Worm (Caenorhabditis elegans) whole organism, late embryonic: Measurements from ENCODE around the gene F59B10.6.

ENCODE experiments used
- C08G9.2 ChIP-seq: sonication (generic microtip); optimal IDR thresholded peaks from 2 replicates; lab custom pipeline; 2016; ENCODE audit warnings: mild to moderate bottlenecking, missing genetic modification characterization, moderate library complexity, missing compliant biosample characterization
- C38D4.7 ChIP-seq: fragments of 200-800 bp; sonication (Bioruptor generic); optimal IDR thresholded peaks from 2 replicates; lab custom pipeline; 2018; ENCODE audit warnings: mild to moderate bottlenecking, missing genetic modification characterization, moderate library complexity, missing compliant biosample characterization
- K02D7.2 ChIP-seq: sonication (generic microtip); optimal IDR thresholded peaks from 2 replicates; lab custom pipeline; 2017; ENCODE audit warnings: mild to moderate bottlenecking, missing genetic modification characterization, missing compliant biosample characterization
- K09A11.1 ChIP-seq: sonication (generic microtip); optimal IDR thresholded peaks from 2 replicates; lab custom pipeline; 2017; ENCODE audit warnings: antibody characterized with exemption, mild to moderate bottlenecking, missing genetic modification characterization, missing compliant biosample characterization; ENCODE audit not compliant: insufficient read depth
- T23F11.4 ChIP-seq: fragments of 200-800 bp; sonication (Bioruptor generic); optimal IDR thresholded peaks from 2 replicates; lab custom pipeline; 2018; ENCODE audit warnings: mild to moderate bottlenecking, missing genetic modification characterization, missing compliant biosample characterization
- Y22D7AL.16 ChIP-seq: sonication (generic microtip); optimal IDR thresholded peaks from 2 replicates; lab custom pipeline; 2016; ENCODE audit warnings: missing genetic modification characterization, missing compliant biosample characterization
- ahr-1 ChIP-seq: sonication (generic microtip); optimal IDR thresholded peaks from 2 replicates; lab custom pipeline; 2016; ENCODE audit warnings: missing genetic modification characterization, missing compliant biosample characterization
- ama-1 ChIP-seq: fragments of 150-350 bp; optimal IDR thresholded peaks from 2 replicates; lab custom pipeline; 2014
- ceh-14 ChIP-seq: sonication (generic microtip); optimal IDR thresholded peaks from 2 replicates; lab custom pipeline; 2016; ENCODE audit warnings: missing genotype, missing genetic modification characterization, missing compliant biosample characterization
- ceh-18 ChIP-seq: sonication (generic microtip); optimal IDR thresholded peaks from 2 replicates; lab custom pipeline; 2016; ENCODE audit warnings: missing genetic modification characterization, missing compliant biosample characterization
- ceh-19 ChIP-seq: fragments of 200-800 bp; sonication (Bioruptor generic); optimal IDR thresholded peaks from 2 replicates; lab custom pipeline; 2018; ENCODE audit warnings: mild to moderate bottlenecking, missing genetic modification characterization, missing compliant biosample characterization
- ceh-2 ChIP-seq: sonication (generic microtip); optimal IDR thresholded peaks from 2 replicates; lab custom pipeline; 2016; ENCODE audit warnings: missing genotype, missing genetic modification characterization, missing compliant biosample characterization
- ceh-30 ChIP-seq: fragments of 150-350 bp; optimal IDR thresholded peaks from 2 replicates; lab custom pipeline; 2014; ENCODE audit warnings: missing biosample characterization, missing genetic modification characterization
- ceh-31 ChIP-seq: sonication (generic microtip); optimal IDR thresholded peaks from 2 replicates; lab custom pipeline; 2016; ENCODE audit warnings: missing genetic modification characterization, missing compliant biosample characterization
- ceh-48 ChIP-seq: sonication (generic microtip); optimal IDR thresholded peaks from 2 replicates; lab custom pipeline; 2016; ENCODE audit warnings: missing genetic modification characterization, inconsistent platforms, missing compliant biosample characterization
- ceh-6 ChIP-seq: fragments of 200-800 bp; sonication (Bioruptor generic); optimal IDR thresholded peaks from 2 replicates; lab custom pipeline; 2018; ENCODE audit warnings: mild to moderate bottlenecking, missing genetic modification characterization, missing compliant biosample characterization
- ceh-9 ChIP-seq: sonication (generic microtip); optimal IDR thresholded peaks from 2 replicates; lab custom pipeline; 2016; ENCODE audit warnings: mild to moderate bottlenecking, missing genetic modification characterization, inconsistent platforms, missing compliant biosample characterization
- che-1 ChIP-seq: sonication (generic microtip); optimal IDR thresholded peaks from 2 replicates; lab custom pipeline; 2016; ENCODE audit warnings: mild to moderate bottlenecking, missing genetic modification characterization, missing compliant biosample characterization
- dmd-4 ChIP-seq: sonication (generic microtip); optimal IDR thresholded peaks from 2 replicates; lab custom pipeline; 2016; ENCODE audit warnings: borderline replicate concordance, missing genetic modification characterization, missing compliant biosample characterization
- dve-1 ChIP-seq: sonication (generic microtip); optimal IDR thresholded peaks from 2 replicates; lab custom pipeline; 2017; ENCODE audit warnings: antibody characterized with exemption, mild to moderate bottlenecking, missing genetic modification characterization, missing compliant biosample characterization
- elt-4 ChIP-seq: sonication (generic microtip); optimal IDR thresholded peaks from 2 replicates; lab custom pipeline; 2016; ENCODE audit warnings: missing genetic modification characterization, missing compliant biosample characterization
- ets-4 ChIP-seq: sonication (generic microtip); optimal IDR thresholded peaks from 2 replicates; lab custom pipeline; 2016; ENCODE audit warnings: missing genetic modification characterization, missing compliant biosample characterization
- eyg-1 ChIP-seq: sonication (generic microtip); optimal IDR thresholded peaks from 2 replicates; lab custom pipeline; 2016; ENCODE audit warnings: missing genotype, missing genetic modification characterization, missing compliant biosample characterization
- fax-1 ChIP-seq: sonication (generic microtip); optimal IDR thresholded peaks from 2 replicates; lab custom pipeline; 2016; ENCODE audit warnings: missing genotype, missing genetic modification characterization, missing compliant biosample characterization
- fkh-10 ChIP-seq: fragments of 150-350 bp; optimal IDR thresholded peaks from 2 replicates; lab custom pipeline; 2014; ENCODE audit warnings: missing biosample characterization, missing genetic modification reagents, missing genetic modification characterization
- fkh-6 ChIP-seq: sonication (generic microtip); optimal IDR thresholded peaks from 2 replicates; lab custom pipeline; 2016; ENCODE audit warnings: missing genetic modification characterization, missing compliant biosample characterization
- hlh-13 ChIP-seq: fragments of 200-800 bp; sonication (Bioruptor generic); optimal IDR thresholded peaks from 2 replicates; lab custom pipeline; 2018; ENCODE audit warnings: mild to moderate bottlenecking, missing genetic modification characterization, missing compliant biosample characterization
- hlh-8 ChIP-seq: sonication (generic microtip); optimal IDR thresholded peaks from 2 replicates; lab custom pipeline; 2016; ENCODE audit warnings: missing genotype, missing genetic modification characterization, missing compliant biosample characterization
- lim-6 ChIP-seq: sonication (generic microtip); optimal IDR thresholded peaks from 2 replicates; lab custom pipeline; 2016; ENCODE audit warnings: missing genetic modification characterization, missing compliant biosample characterization
- lin-11 ChIP-seq: fragments of 200-800 bp; sonication (Bioruptor generic); optimal IDR thresholded peaks from 2 replicates; lab custom pipeline; 2018; ENCODE audit warnings: mild to moderate bottlenecking, missing genetic modification characterization, missing compliant biosample characterization
- madf-2 ChIP-seq: sonication (generic microtip); optimal IDR thresholded peaks from 2 replicates; lab custom pipeline; 2017; ENCODE audit warnings: missing genetic modification characterization, missing compliant biosample characterization
- mec-3 ChIP-seq: sonication (generic microtip); optimal IDR thresholded peaks from 2 replicates; lab custom pipeline; 2016; ENCODE audit warnings: borderline replicate concordance, missing genetic modification characterization, missing compliant biosample characterization
- nfya-1 ChIP-seq: sonication (generic microtip); optimal IDR thresholded peaks from 2 replicates; lab custom pipeline; 2017; ENCODE audit warnings: missing genetic modification characterization, mild to moderate bottlenecking, missing compliant biosample characterization, antibody characterized with exemption, moderate library complexity
- nhr-11 ChIP-seq: fragments of 150-350 bp; optimal IDR thresholded peaks from 2 replicates; lab custom pipeline; 2014; ENCODE audit warnings: missing biosample characterization, missing genetic modification characterization
- nhr-232 ChIP-seq: sonication (generic microtip); optimal IDR thresholded peaks from 2 replicates; lab custom pipeline; 2016; ENCODE audit warnings: missing genetic modification characterization, missing compliant biosample characterization
- npax-4 ChIP-seq: sonication (generic microtip); optimal IDR thresholded peaks from 2 replicates; lab custom pipeline; 2016; ENCODE audit warnings: missing genetic modification characterization, missing compliant biosample characterization
- odd-2 ChIP-seq: sonication (generic microtip); optimal IDR thresholded peaks from 2 replicates; lab custom pipeline; 2017; ENCODE audit warnings: antibody characterized with exemption, mild to moderate bottlenecking, missing genetic modification characterization, missing compliant biosample characterization
- pag-3 ChIP-seq: sonication (generic microtip); optimal IDR thresholded peaks from 2 replicates; lab custom pipeline; 2016; ENCODE audit warnings: missing compliant biosample characterization, missing genetic modification characterization, borderline replicate concordance
- pat-9 ChIP-seq: fragments of 200-800 bp; sonication (Bioruptor generic); optimal IDR thresholded peaks from 2 replicates; lab custom pipeline; 2018; ENCODE audit warnings: mild to moderate bottlenecking, missing genetic modification characterization, moderate library complexity, missing compliant biosample characterization
- pax-1 ChIP-seq: fragments of 150-350 bp; optimal IDR thresholded peaks from 2 replicates; lab custom pipeline; 2014; ENCODE audit warnings: missing biosample characterization, missing genetic modification characterization
- pha-2 ChIP-seq: sonication (generic microtip); optimal IDR thresholded peaks from 2 replicates; lab custom pipeline; 2017; ENCODE audit warnings: mild to moderate bottlenecking, missing genetic modification characterization, missing compliant biosample characterization
- pqm-1 ChIP-seq: sonication (generic microtip); optimal IDR thresholded peaks from 2 replicates; lab custom pipeline; 2016; ENCODE audit warnings: missing genetic modification characterization, missing compliant biosample characterization
- ref-2 ChIP-seq: sonication (generic microtip); optimal IDR thresholded peaks from 2 replicates; lab custom pipeline; 2016; ENCODE audit warnings: missing genetic modification characterization, missing compliant biosample characterization
- rnt-1 ChIP-seq: sonication (generic microtip); optimal IDR thresholded peaks from 2 replicates; lab custom pipeline; 2016; ENCODE audit warnings: missing genetic modification characterization, missing compliant biosample characterization
- sdc-2 ChIP-seq: sonication (generic microtip); optimal IDR thresholded peaks from 2 replicates; lab custom pipeline; 2016; ENCODE audit warnings: missing genotype, missing genetic modification characterization, missing compliant biosample characterization
- sox-4 ChIP-seq: sonication (generic microtip); optimal IDR thresholded peaks from 2 replicates; lab custom pipeline; 2017; ENCODE audit warnings: mild to moderate bottlenecking, missing genetic modification characterization, inconsistent platforms, missing compliant biosample characterization
- tbx-2 ChIP-seq: sonication (generic microtip); optimal IDR thresholded peaks from 2 replicates; lab custom pipeline; 2016; ENCODE audit warnings: missing genetic modification characterization, missing compliant biosample characterization
- ttx-3 ChIP-seq: sonication (generic microtip); optimal IDR thresholded peaks from 2 replicates; lab custom pipeline; 2016; ENCODE audit warnings: missing genetic modification reagents, missing genetic modification characterization, missing compliant biosample characterization
- unc-3 ChIP-seq, 2 experiments: fragments of 200-800 bp in 1 of 2; sonication (Bioruptor generic) in 1 of 2; sonication (generic microtip) in 1 of 2; conservative IDR thresholded peaks in 1 of 2; optimal IDR thresholded peaks in 1 of 2; 2 replicates each; pipeline versions ENCODE4 v1.3.6 to Lab custom; 2016 to 2022; ENCODE audit warnings: missing compliant biosample characterization in 2 of 2, missing genetic modification characterization in 2 of 2, missing genetic modification reagents in 1 of 2
- unc-42 ChIP-seq: sonication (generic microtip); optimal IDR thresholded peaks from 2 replicates; lab custom pipeline; 2016; ENCODE audit warnings: missing genotype, missing genetic modification characterization, missing compliant biosample characterization
- unc-55 ChIP-seq: sonication (generic microtip); optimal IDR thresholded peaks from 2 replicates; lab custom pipeline; 2017; ENCODE audit warnings: missing biosample characterization, missing genetic modification reagents, missing genetic modification characterization
- zip-5 ChIP-seq: sonication (generic microtip); optimal IDR thresholded peaks from 2 replicates; lab custom pipeline; 2016; ENCODE audit warnings: missing genetic modification characterization, missing compliant biosample characterization
- ztf-16 ChIP-seq: sonication (generic microtip); optimal IDR thresholded peaks from 2 replicates; lab custom pipeline; 2017; ENCODE audit warnings: missing genetic modification characterization, missing compliant biosample characterization

Gene F59B10.6

DNA sequence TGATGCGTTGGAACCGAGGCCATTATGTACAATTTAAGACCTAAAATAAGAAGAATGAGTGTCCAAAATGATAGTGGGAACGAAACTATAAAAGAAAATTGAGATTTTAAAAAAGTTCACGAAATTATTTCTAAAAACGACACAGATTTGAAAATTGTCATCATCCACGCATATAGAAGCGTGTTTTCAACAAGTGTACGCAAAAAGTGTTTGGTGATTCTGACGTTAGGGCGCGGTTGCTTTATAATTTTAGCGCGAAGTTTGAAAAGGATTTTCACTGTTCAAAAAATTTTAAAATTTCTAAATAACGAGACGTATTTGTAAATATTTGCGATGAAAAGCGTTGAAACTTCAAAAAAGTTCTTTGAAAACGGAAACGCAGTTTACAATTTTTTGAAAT is 39.1 kb upstream of the F59B10.6 start, which contains the start of gene cdc-48.1:
cdc-48.1 (minus strand) TSS at position 40 of the 400 bp plus-strand sequence.
- TF ChIP-seq ceh-2 (tag; lab: Kevin White, UChicago) (peak; percentile 74), pat-9 (peak; percentile 92), pag-3 (tag; lab: Kevin White, UChicago) (peak; percentile 93), ceh-6 (GFP tag; lab: Kevin White, UChicago) (peak; percentile 68), C38D4.7 (GFP tag; lab: Kevin White, UChicago) (peak; percentile 46), C08G9.2 (tag; lab: Kevin White, UChicago) (peak; percentile 84), ceh-14 (tag; lab: Kevin White, UChicago) (peak; percentile 98), K02D7.2 (peak; percentile 79), che-1 (peak; percentile 51), tbx-2 (tag; lab: Kevin White, UChicago) (peak; percentile 99), ceh-31 (tag; lab: Kevin White, UChicago) (peak; percentile 98), nhr-232 (tag; lab: Kevin White, UChicago) (no peak), fkh-6 (tag; lab: Kevin White, UChicago) (peak; percentile 24), npax-4 (tag; lab: Kevin White, UChicago) (peak; percentile 20), unc-55 (GFP tag; lab: Kevin White, UChicago) (peak; percentile 95), nhr-11 (peak; percentile 100), dve-1 (tag; lab: Kevin White, UChicago) (peak; percentile 99), lim-6 (tag; lab: Kevin White, UChicago) (peak; percentile 89), ceh-30 (peak; percentile 95), sox-4 (peak; percentile 68), rnt-1 (peak; percentile 98), fkh-10 (peak; percentile 92), nfya-1 (tag; lab: Kevin White, UChicago) (peak; percentile 99), pha-2 (peak; percentile 82), hlh-13 (peak; percentile 24), ceh-19 (GFP tag; lab: Kevin White, UChicago) (peak; percentile 84), Y22D7AL.16 (tag; lab: Kevin White, UChicago) (peak; percentile 77), ceh-18 (peak; percentile 100), ahr-1 (tag; lab: Kevin White, UChicago) (peak; percentile 61), ceh-9 (tag; lab: Kevin White, UChicago) (no peak), zip-5 (tag; lab: Kevin White, UChicago) (peak; percentile 30), hlh-8 (tag; lab: Kevin White, UChicago) (peak; percentile 87), unc-3 (GFP tag; conservative IDR thresholded peaks at IDR 0.05; lab: Robert Waterston, UW) (peak; percentile 76), unc-3 (tag; optimal IDR thresholded peaks at IDR 0.05; lab: Kevin White, UChicago) (peak; percentile 92), madf-2 (tag; lab: Kevin White, UChicago) (peak; percentile 81), dmd-4 (tag; lab: Kevin White, UChicago) (peak; percentile 70), ttx-3 (tag; lab: Kevin White, UChicago) (peak; percentile 68), T23F11.4 (peak; percentile 85), eyg-1 (tag; lab: Kevin White, UChicago) (no peak), lin-11 (tag; lab: Kevin White, UChicago) (peak; percentile 70), ref-2 (tag; lab: Kevin White, UChicago) (peak; percentile 99), mec-3 (tag; lab: Kevin White, UChicago) (no peak), ceh-48 (tag; lab: Kevin White, UChicago) (peak; percentile 81), ama-1 (lab: Kevin White, UChicago) (no peak), pax-1 (tag; lab: Kevin White, UChicago) (peak; percentile 96), ztf-16 (tag; lab: Kevin White, UChicago) (peak; percentile 91), pqm-1 (tag; lab: Kevin White, UChicago) (peak; percentile 77), K09A11.1 (tag; lab: Kevin White, UChicago) (peak; percentile 90), odd-2 (tag; lab: Kevin White, UChicago) (no peak), elt-4 (no peak), unc-42 (tag; lab: Kevin White, UChicago) (peak; percentile 100), sdc-2 (peak; percentile 79), fax-1 (tag; lab: Kevin White, UChicago) (peak; percentile 72), ets-4 (tag; lab: Kevin White, UChicago) (peak; percentile 95)
